Worm (Caenorhabditis elegans) whole organism, L1 larva: Measurements from ENCODE around the gene oac-1.
A peak's percentile ranks its signal among the peaks of the same experiment; 100 is the strongest.

Experiments
- C04F5.9 ChIP-seq: sonication (generic microtip); optimal IDR thresholded peaks from 2 replicates; lab custom pipeline; 2016; ENCODE audit warnings: missing genetic modification characterization, missing compliant biosample characterization
- C34B4.2 ChIP-seq: sonication (generic microtip); optimal IDR thresholded peaks from 2 replicates; lab custom pipeline; 2017; ENCODE audit warnings: mild to moderate bottlenecking, missing genetic modification characterization, missing compliant biosample characterization
- Y116A8C.19 ChIP-seq: sonication (generic microtip); optimal IDR thresholded peaks from 2 replicates; lab custom pipeline; 2016; ENCODE audit warnings: missing compliant biosample characterization, missing genetic modification characterization, borderline replicate concordance
- alr-1 ChIP-seq: fragments of 200-800 bp; sonication (Bioruptor generic); optimal IDR thresholded peaks from 2 replicates; lab custom pipeline; 2018; ENCODE audit warnings: borderline replicate concordance, mild to moderate bottlenecking, missing genetic modification characterization, missing compliant biosample characterization
- aly-2 ChIP-seq: fragments of 150-350 bp; optimal IDR thresholded peaks from 2 replicates; lab custom pipeline; 2014; ENCODE audit warnings: missing biosample characterization, missing genetic modification characterization
- blmp-1 ChIP-seq: fragments of 150-350 bp; optimal IDR thresholded peaks from 2 replicates; lab custom pipeline; 2014; ENCODE audit warnings: missing biosample characterization, missing genetic modification characterization
- ceh-8 ChIP-seq: fragments of 200-800 bp; sonication (Bioruptor generic); optimal IDR thresholded peaks from 2 replicates; lab custom pipeline; 2018; ENCODE audit warnings: mild to moderate bottlenecking, missing genetic modification characterization, moderate library complexity, missing compliant biosample characterization
- ceh-82 ChIP-seq, 3 experiments: fragments of 150-350 bp in 1 of 3; sonication (generic microtip) in 2 of 3; optimal IDR thresholded peaks; 2 replicates each; lab custom pipeline; 2014 to 2017; ENCODE audit warnings: missing biosample characterization in 3 of 3, missing genetic modification characterization in 3 of 3
- dsc-1 ChIP-seq: sonication (generic microtip); optimal IDR thresholded peaks from 2 replicates; lab custom pipeline; 2016; ENCODE audit warnings: mild to moderate bottlenecking, missing genetic modification characterization, missing compliant biosample characterization
- efl-1 ChIP-seq, 4 experiments: fragments of 150-350 bp; optimal IDR thresholded peaks in 3 of 4; peaks in 1 of 4; 1 replicate in 1 of 4; 2 replicates in 3 of 4; lab custom pipeline; 2014; ENCODE audit warnings: missing biosample characterization in 2 of 4, missing genetic modification characterization in 2 of 4, missing genetic modification reagents in 2 of 4
- egl-27 ChIP-seq, 2 experiments: fragments of 150-350 bp in 1 of 2; sonication (generic microtip); optimal IDR thresholded peaks; 3 replicates each; lab custom pipeline; 2017 to 2018; ENCODE audit warnings: missing biosample characterization in 2 of 2, missing genetic modification characterization in 2 of 2, missing genetic modification reagents in 2 of 2
- elt-2 ChIP-seq: sonication (generic microtip); optimal IDR thresholded peaks from 2 replicates; lab custom pipeline; 2016; ENCODE audit warnings: missing genetic modification characterization, mild to moderate bottlenecking, inconsistent platforms, missing compliant biosample characterization, missing genetic modification reagents
- elt-3 ChIP-seq, 6 experiments: fragments of 150-350 bp in 1 of 6; sonication (generic microtip); optimal IDR thresholded peaks; 2 replicates each; lab custom pipeline; 2017 to 2018; ENCODE audit warnings: missing biosample characterization in 6 of 6, missing genetic modification characterization in 6 of 6, inconsistent platforms in 1 of 6
- ets-5 ChIP-seq: fragments of 200-800 bp; sonication (Bioruptor generic); IDR thresholded peaks from 2 replicates; pipeline ENCODE4 v1.3.6; 2022; ENCODE audit warnings: missing genetic modification characterization, missing compliant biosample characterization
- fkh-10 ChIP-seq: sonication (generic microtip); optimal IDR thresholded peaks from 2 replicates; lab custom pipeline; 2017; ENCODE audit warnings: missing biosample characterization, missing genetic modification reagents, missing genetic modification characterization
- fkh-8 ChIP-seq: sonication (generic microtip); optimal IDR thresholded peaks from 2 replicates; lab custom pipeline; 2016; ENCODE audit warnings: mild to moderate bottlenecking, missing genetic modification characterization, missing compliant biosample characterization
- fos-1 ChIP-seq: fragments of 150-350 bp; optimal IDR thresholded peaks from 2 replicates; lab custom pipeline; 2014; ENCODE audit warnings: missing biosample characterization, missing genetic modification characterization
- hlh-4 ChIP-seq: sonication (generic microtip); optimal IDR thresholded peaks from 2 replicates; lab custom pipeline; 2016; ENCODE audit warnings: mild to moderate bottlenecking, missing genetic modification characterization, missing compliant biosample characterization
- hpl-2 ChIP-seq: fragments of 150-350 bp; optimal IDR thresholded peaks from 2 replicates; lab custom pipeline; 2014; ENCODE audit warnings: missing biosample characterization, missing genetic modification reagents, missing genetic modification characterization
- irx-1 ChIP-seq: sonication (generic microtip); optimal IDR thresholded peaks from 2 replicates; lab custom pipeline; 2016; ENCODE audit warnings: missing genetic modification characterization, missing compliant biosample characterization
- jun-1 ChIP-seq: fragments of 150-350 bp; optimal IDR thresholded peaks from 2 replicates; lab custom pipeline; 2014; ENCODE audit warnings: missing biosample characterization, missing genetic modification reagents, missing genetic modification characterization
- lin-14 ChIP-seq: fragments of 200-800 bp; sonication (Bioruptor generic); optimal IDR thresholded peaks from 2 replicates; lab custom pipeline; 2018; ENCODE audit warnings: mild to moderate bottlenecking, missing genetic modification characterization, moderate library complexity, missing compliant biosample characterization
- lin-35 ChIP-seq, 2 experiments: fragments of 150-350 bp; optimal IDR thresholded peaks; 2 replicates each; lab custom pipeline; 2014; ENCODE audit warnings: missing biosample characterization in 2 of 2, missing genetic modification characterization in 2 of 2, missing genetic modification reagents in 2 of 2
- lir-3 ChIP-seq: sonication (generic microtip); optimal IDR thresholded peaks from 2 replicates; lab custom pipeline; 2016; ENCODE audit warnings: mild to moderate bottlenecking, missing genetic modification characterization, moderate library complexity, missing compliant biosample characterization; ENCODE audit not compliant: poor library complexity
- lsy-2 ChIP-seq, 2 experiments: fragments of 150-350 bp; optimal IDR thresholded peaks; 2 replicates each; lab custom pipeline; 2014; ENCODE audit warnings: missing biosample characterization in 2 of 2, missing genetic modification characterization in 2 of 2
- mab-9 ChIP-seq: fragments of 200-800 bp; sonication (Bioruptor generic); IDR thresholded peaks from 2 replicates; pipeline ENCODE4 v1.3.6; 2022; ENCODE audit warnings: missing genetic modification reagents, missing genetic modification characterization, missing compliant biosample characterization
- mdl-1 ChIP-seq, 2 experiments: fragments of 150-350 bp; optimal IDR thresholded peaks; 2 replicates each; lab custom pipeline; 2014 to 2017; ENCODE audit warnings: missing biosample characterization in 2 of 2, missing genetic modification characterization in 2 of 2, inconsistent platforms in 1 of 2
- mef-2 ChIP-seq: fragments of 150-350 bp; optimal IDR thresholded peaks from 2 replicates; lab custom pipeline; 2014; ENCODE audit warnings: missing biosample characterization, missing genetic modification characterization
- nhr-19 ChIP-seq: fragments of 200-800 bp; sonication (Bioruptor generic); conservative IDR thresholded peaks from 2 replicates; pipeline ENCODE4 v1.3.6; 2022; ENCODE audit warnings: missing genetic modification characterization, missing compliant biosample characterization
- nhr-20 ChIP-seq: sonication (generic microtip); optimal IDR thresholded peaks from 2 replicates; lab custom pipeline; 2016; ENCODE audit warnings: mild to moderate bottlenecking, missing genetic modification characterization, missing compliant biosample characterization
- nhr-237 ChIP-seq: fragments of 150-350 bp; optimal IDR thresholded peaks from 2 replicates; lab custom pipeline; 2014; ENCODE audit warnings: missing biosample characterization, missing genetic modification characterization
- nhr-47 ChIP-seq: sonication (generic microtip); optimal IDR thresholded peaks from 2 replicates; lab custom pipeline; 2016; ENCODE audit warnings: mild to moderate bottlenecking, missing genetic modification characterization, moderate library complexity, missing compliant biosample characterization
- nhr-71 ChIP-seq: sonication (generic microtip); optimal IDR thresholded peaks from 2 replicates; lab custom pipeline; 2016; ENCODE audit warnings: mild to moderate bottlenecking, missing genetic modification characterization, moderate library complexity, missing compliant biosample characterization
- nhr-77 ChIP-seq: fragments of 150-350 bp; optimal IDR thresholded peaks from 2 replicates; lab custom pipeline; 2014; ENCODE audit warnings: missing biosample characterization, missing genetic modification characterization
- nhr-84 ChIP-seq: sonication (generic microtip); optimal IDR thresholded peaks from 2 replicates; lab custom pipeline; 2017; ENCODE audit warnings: missing biosample characterization, missing genetic modification characterization
- nhr-85 ChIP-seq: sonication (generic microtip); peaks from one replicate; lab custom pipeline; 2016; ENCODE audit warnings: missing genetic modification characterization, inconsistent platforms, missing compliant biosample characterization
- nhr-90 ChIP-seq: sonication (generic microtip); optimal IDR thresholded peaks from 2 replicates; lab custom pipeline; 2016; ENCODE audit warnings: mild to moderate bottlenecking, missing genetic modification characterization, missing compliant biosample characterization; ENCODE audit not compliant: poor library complexity
- pqm-1 ChIP-seq: sonication (generic microtip); optimal IDR thresholded peaks from 3 replicates; lab custom pipeline; 2017; ENCODE audit warnings: missing biosample characterization, missing genetic modification characterization
- snpc-4 ChIP-seq: fragments of 150-350 bp; optimal IDR thresholded peaks from 2 replicates; lab custom pipeline; 2014; ENCODE audit warnings: missing biosample characterization, missing genetic modification characterization
- sptf-1 ChIP-seq: fragments of 150-350 bp; optimal IDR thresholded peaks from 2 replicates; lab custom pipeline; 2014; ENCODE audit warnings: missing biosample characterization, missing genetic modification characterization
- swsn-7 ChIP-seq: sonication (generic microtip); optimal IDR thresholded peaks from 2 replicates; lab custom pipeline; 2016; ENCODE audit warnings: missing genetic modification characterization, missing compliant biosample characterization
- unc-130 ChIP-seq: fragments of 150-350 bp; optimal IDR thresholded peaks from 2 replicates; lab custom pipeline; 2017; ENCODE audit warnings: missing biosample characterization, missing genetic modification characterization, inconsistent platforms
- unc-86 ChIP-seq: sonication (generic microtip); optimal IDR thresholded peaks from 2 replicates; lab custom pipeline; 2016; ENCODE audit warnings: missing genetic modification characterization, missing compliant biosample characterization
- vab-15 ChIP-seq: sonication (generic microtip); optimal IDR thresholded peaks from 2 replicates; lab custom pipeline; 2017; ENCODE audit warnings: missing genotype, mild to moderate bottlenecking, missing genetic modification characterization, missing compliant biosample characterization
- ztf-11 ChIP-seq, 2 experiments: sonication (generic microtip); optimal IDR thresholded peaks; 2 replicates each; lab custom pipeline; 2016 to 2017; ENCODE audit warnings: missing genetic modification characterization in 2 of 2, missing biosample characterization in 1 of 2, missing compliant biosample characterization in 1 of 2

Gene oac-1

ce11 chrV:19526197-19526596, 29.6 kb downstream of the oac-1 start:
- TF ChIP-seq nhr-84 (no peak), lin-14 (peak; percentile 23), nhr-85 (tag; lab: Kevin White, UChicago) (peak; percentile 84), nhr-71 (tag; lab: Kevin White, UChicago) (peak; percentile 24), fos-1 (no peak), egl-27 (tag; optimal IDR thresholded peaks at IDR 0.05; lab: Kevin White, UChicago) (no peak), mab-9 (GFP tag; lab: Robert Waterston, UW) (no peak), sptf-1 (tag; lab: Kevin White, UChicago) (no peak), nhr-19 (GFP tag; lab: Robert Waterston, UW) (peak; percentile 67), unc-86 (no peak), blmp-1 (tag; lab: Kevin White, UChicago) (peak; percentile 16), lir-3 (tag; lab: Kevin White, UChicago) (no peak), Y116A8C.19 (no peak), elt-3 (tag; optimal IDR thresholded peaks at IDR 0.05; lab: Kevin White, UChicago) (peak in 1 of 6 experiments; percentile 8), nhr-20 (tag; lab: Kevin White, UChicago) (peak; percentile 9), ceh-8 (GFP tag; lab: Kevin White, UChicago) (no peak), swsn-7 (no peak), C34B4.2 (tag; lab: Kevin White, UChicago) (no peak)
- TF ChIP-seq, all 84 proteins: peak for 7

DNA sequence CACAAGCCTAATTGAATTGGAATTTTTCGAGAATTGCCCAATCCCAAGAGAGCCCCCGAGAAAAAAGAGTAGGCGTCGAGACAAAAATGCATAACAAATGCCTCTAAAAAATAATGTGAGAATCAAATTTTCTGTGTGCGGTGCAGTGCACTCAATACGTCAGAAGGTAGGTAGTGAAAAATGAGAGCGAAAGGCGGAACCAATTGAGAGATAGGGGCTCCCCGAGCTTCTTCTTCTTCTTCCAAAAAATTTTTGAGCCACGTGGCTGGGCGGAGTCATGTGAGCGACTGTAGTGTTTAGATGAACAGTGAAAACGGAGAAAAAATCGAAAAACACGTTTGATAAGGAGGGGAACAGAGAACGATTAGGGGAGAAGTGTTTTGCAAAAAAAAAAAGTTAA, 31.2 kb downstream of the oac-1 start:
- peak; percentile 54 for TF ChIP-seq blmp-1 (tag; lab: Kevin White, UChicago)
- peak; percentile 19 for TF ChIP-seq nhr-47 (tag; lab: Kevin White, UChicago)
- peak; percentile 39 for TF ChIP-seq nhr-19 (GFP tag; lab: Robert Waterston, UW)
- peak; percentile 67 for TF ChIP-seq lin-14
- peak; percentile 3 for TF ChIP-seq elt-2 (tag; lab: Kevin White, UChicago)
- peak in 1 of 2 experiments; percentile 76 for TF ChIP-seq mdl-1 (tag; optimal IDR thresholded peaks at IDR 0.05; lab: Kevin White, UChicago)
- no peak for TF ChIP-seq aly-2 (tag; lab: Kevin White, UChicago)
- peak; percentile 43 for TF ChIP-seq fkh-8
- peak; percentile 59 for TF ChIP-seq nhr-71 (tag; lab: Kevin White, UChicago)
- peak in 1 of 2 experiments; percentile 5 for TF ChIP-seq lin-35 (GFP tag; optimal IDR thresholded peaks at IDR 0.05; lab: Kevin White, UChicago)
- no peak for TF ChIP-seq efl-1 (optimal IDR thresholded peaks at IDR 0.05; lab: Kevin White, UChicago)
- peak in 1 of 2 experiments; percentile 84 for TF ChIP-seq efl-1 (GFP tag; optimal IDR thresholded peaks at IDR 0.05 in 1 of 2; lab: Kevin White, UChicago)
- TF ChIP-seq hlh-4 (tag; lab: Kevin White, UChicago): no peak
- peak; percentile 23 for TF ChIP-seq nhr-20 (tag; lab: Kevin White, UChicago)
- no peak for TF ChIP-seq fkh-10 (GFP tag; lab: Kevin White, UChicago)

DNA sequence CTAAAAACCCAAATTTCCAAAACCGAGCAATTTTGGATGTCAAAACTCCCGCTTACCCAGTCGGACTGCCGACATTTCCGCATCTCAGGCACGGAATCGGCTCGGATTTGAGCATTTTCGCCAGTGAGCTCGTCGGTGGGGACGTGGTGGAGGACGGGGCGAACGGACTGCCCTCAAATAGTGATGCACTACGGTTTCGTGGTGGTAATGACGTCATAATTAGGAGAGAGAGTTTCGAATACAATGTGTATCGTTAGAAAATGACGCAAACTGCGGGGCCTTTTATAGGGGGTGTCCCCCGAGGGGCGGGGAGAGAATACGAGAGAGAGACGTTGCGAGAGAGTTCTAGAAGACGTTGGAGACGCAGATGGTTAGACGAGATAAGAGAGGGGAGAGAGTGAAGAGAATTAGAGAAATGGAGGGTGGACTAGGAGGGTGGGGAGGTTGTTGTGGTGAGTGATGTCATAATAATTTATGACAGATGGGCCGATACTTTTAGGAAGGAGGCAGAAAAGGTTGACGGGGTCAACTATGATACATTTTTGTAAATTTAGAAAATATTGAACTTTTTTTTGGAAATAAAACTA, 33.1 kb downstream of the oac-1 start:
- TF ChIP-seq fkh-10 (GFP tag; lab: Kevin White, UChicago): peak; percentile 19
- peak; percentile 41 for TF ChIP-seq hpl-2 (GFP tag; lab: Kevin White, UChicago)
- no peak for TF ChIP-seq C04F5.9 (tag; lab: Kevin White, UChicago)
- TF ChIP-seq jun-1: peak; percentile 88
- TF ChIP-seq lsy-2 (tag; optimal IDR thresholded peaks at IDR 0.05; lab: Kevin White, UChicago): peak; percentile 76 to 85
- no peak for TF ChIP-seq ets-5 (GFP tag; lab: Robert Waterston, UW)
- peak; percentile 62 to 86 (median 82) for TF ChIP-seq ceh-82 (tag; optimal IDR thresholded peaks at IDR 0.05; lab: Kevin White, UChicago)
- TF ChIP-seq mef-2 (tag; lab: Kevin White, UChicago): peak; percentile 51
- peak; percentile 21 for TF ChIP-seq nhr-77 (tag; lab: Kevin White, UChicago)
- TF ChIP-seq pqm-1 (tag; lab: Kevin White, UChicago): no peak
- no peak for TF ChIP-seq alr-1 (tag; lab: Kevin White, UChicago)
- TF ChIP-seq nhr-237 (tag; lab: Kevin White, UChicago): peak; percentile 59
- TF ChIP-seq lir-3 (tag; lab: Kevin White, UChicago): peak; percentile 64
- TF ChIP-seq nhr-47 (tag; lab: Kevin White, UChicago): peak; percentile 94
- no peak for TF ChIP-seq hlh-4 (tag; lab: Kevin White, UChicago)
- TF ChIP-seq elt-3 (tag; optimal IDR thresholded peaks at IDR 0.05; lab: Kevin White, UChicago): peak in 5 of 6 experiments; percentile 25 to 93 (median 77)
- TF ChIP-seq nhr-71 (tag; lab: Kevin White, UChicago): peak; percentile 98
- no peak for TF ChIP-seq Y116A8C.19
- TF ChIP-seq elt-2 (tag; lab: Kevin White, UChicago): peak; percentile 82
- TF ChIP-seq irx-1 (tag; lab: Kevin White, UChicago): peak; percentile 77
- peak; percentile 85 for TF ChIP-seq vab-15
- peak; percentile 80 to 88 for TF ChIP-seq egl-27 (tag; optimal IDR thresholded peaks at IDR 0.05; lab: Kevin White, UChicago)
- TF ChIP-seq snpc-4 (tag; lab: Kevin White, UChicago): peak; percentile 50
- TF ChIP-seq swsn-7: peak; percentile 88
- TF ChIP-seq ztf-11 (tag; optimal IDR thresholded peaks at IDR 0.05; lab: Kevin White, UChicago): peak in 1 of 2 experiments; percentile 77
- TF ChIP-seq unc-130 (tag; lab: Kevin White, UChicago): peak; percentile 4
- TF ChIP-seq nhr-90 (tag; lab: Kevin White, UChicago): peak; percentile 88
- peak; percentile 87 for TF ChIP-seq mab-9 (GFP tag; lab: Robert Waterston, UW)
- peak; percentile 73 for TF ChIP-seq dsc-1
